Worm (Caenorhabditis elegans): Measurements from ENCODE around the gene F54D8.10.

- TF ChIP-seq ama-1 (optimal IDR thresholded peaks at IDR 0.05) (no peak), flt-1 (GFP tag; IDR thresholded peaks at IDR 0.05) (no peak), ceh-36 (tag; optimal IDR thresholded peaks at IDR 0.05) (no peak), hnd-1 (tag; optimal IDR thresholded peaks at IDR 0.05) (no peak), ceh-13 (GFP tag; optimal IDR thresholded peaks at IDR 0.05) (no peak), ets-7 (tag; optimal IDR thresholded peaks at IDR 0.05) (no peak), tbx-37 (GFP tag; conservative IDR thresholded peaks at IDR 0.05) (no peak), hmg-4 (GFP tag; optimal IDR thresholded peaks at IDR 0.05) (no peak)
These were observed 14.8 kb downstream of the F54D8.10 start, which contains the start of gene sax-2 for ce11 chrIII:5109401-5109800.

All from whole organism, early embryonic.